Worm (Caenorhabditis elegans) whole organism, young adult: ENCODE data around the gene gsy-1.

Source experiments
- B0035.1 ChIP-seq: sonication (generic microtip); optimal IDR thresholded peaks from 2 replicates; lab custom pipeline; 2016; ENCODE audit warnings: missing genetic modification characterization, mild to moderate bottlenecking, missing compliant biosample characterization, missing genotype, missing genetic modification reagents
- C06A6.2 ChIP-seq: fragments of 200-800 bp; sonication (Bioruptor generic); conservative IDR thresholded peaks from 2 replicates; pipeline ENCODE4 v1.3.6; 2022; ENCODE audit warnings: missing genetic modification characterization, missing compliant biosample characterization
- C17E4.6 ChIP-seq: fragments of 200-800 bp; sonication (Bioruptor generic); IDR thresholded peaks from 2 replicates; pipeline ENCODE4 v1.3.6; 2022; ENCODE audit warnings: missing genetic modification reagents, missing genetic modification characterization, missing compliant biosample characterization
- F22D6.2 ChIP-seq: sonication (generic microtip); optimal IDR thresholded peaks from 2 replicates; lab custom pipeline; 2016; ENCODE audit warnings: mild to moderate bottlenecking, missing genetic modification characterization, missing compliant biosample characterization
- F23B12.7 ChIP-seq: sonication (generic microtip); optimal IDR thresholded peaks from 2 replicates; lab custom pipeline; 2017; ENCODE audit warnings: missing genetic modification characterization, mild to moderate bottlenecking, missing compliant biosample characterization, antibody characterized with exemption, moderate library complexity; ENCODE audit not compliant: insufficient read depth
- F49E8.2 ChIP-seq: sonication (generic microtip); optimal IDR thresholded peaks from 3 replicates; lab custom pipeline; 2017; ENCODE audit warnings: missing genetic modification characterization, mild to moderate bottlenecking, missing compliant biosample characterization, antibody characterized with exemption, moderate library complexity; ENCODE audit not compliant: insufficient read depth
- F57A8.1 ChIP-seq: fragments of 200-800 bp; sonication (Bioruptor generic); optimal IDR thresholded peaks from 2 replicates; lab custom pipeline; 2018; ENCODE audit warnings: mild to moderate bottlenecking, missing genetic modification characterization, moderate library complexity, missing compliant biosample characterization
- K12H6.12 ChIP-seq: fragments of 200-800 bp; sonication (Bioruptor generic); optimal IDR thresholded peaks from 2 replicates; lab custom pipeline; 2018; ENCODE audit warnings: mild to moderate bottlenecking, missing genetic modification characterization, missing compliant biosample characterization
- Y53F4B.3 ChIP-seq: fragments of 200-800 bp; sonication (Bioruptor generic); IDR thresholded peaks from 2 replicates; pipeline ENCODE4 v1.3.6; 2022; ENCODE audit warnings: missing genetic modification reagents, missing genetic modification characterization, missing compliant biosample characterization
- Y56A3A.18 ChIP-seq: fragments of 200-800 bp; sonication (Bioruptor generic); IDR thresholded peaks from 2 replicates; pipeline ENCODE4 v1.3.6; 2022; ENCODE audit warnings: missing genetic modification reagents, missing genetic modification characterization, missing compliant biosample characterization
- Y67H2A.10 ChIP-seq: fragments of 200-800 bp; sonication (Bioruptor generic); conservative IDR thresholded peaks from 2 replicates; pipeline ENCODE4 v1.3.6; 2022; ENCODE audit warnings: missing genetic modification reagents, missing genetic modification characterization, missing compliant biosample characterization
- Y79H2A.3 ChIP-seq: fragments of 200-800 bp; sonication (Bioruptor generic); conservative IDR thresholded peaks from 2 replicates; pipeline ENCODE4 v1.3.6; 2022; ENCODE audit warnings: missing genetic modification reagents, missing genetic modification characterization, missing compliant biosample characterization
- aptf-2 ChIP-seq: fragments of 200-800 bp; sonication (Bioruptor generic); conservative IDR thresholded peaks from 2 replicates; pipeline ENCODE4 v1.3.6; 2022; ENCODE audit warnings: missing genetic modification reagents, missing genetic modification characterization, missing compliant biosample characterization
- attf-6 ChIP-seq: fragments of 200-800 bp; sonication (Bioruptor generic); IDR thresholded peaks from 2 replicates; pipeline ENCODE4 v1.3.6; 2022; ENCODE audit warnings: missing genetic modification reagents, missing genetic modification characterization, missing compliant biosample characterization
- bed-1 ChIP-seq: fragments of 200-800 bp; sonication (Bioruptor generic); IDR thresholded peaks from 2 replicates; pipeline ENCODE4 v1.3.6; 2022; ENCODE audit warnings: missing genetic modification reagents, missing genetic modification characterization, missing compliant biosample characterization
- ceh-79 ChIP-seq: sonication (generic microtip); optimal IDR thresholded peaks from 2 replicates; lab custom pipeline; 2017; ENCODE audit warnings: mild to moderate bottlenecking, missing genetic modification characterization, missing compliant biosample characterization
- die-1 ChIP-seq: sonication (generic microtip); optimal IDR thresholded peaks from 2 replicates; lab custom pipeline; 2016; ENCODE audit warnings: missing genotype, mild to moderate bottlenecking, missing genetic modification characterization, missing compliant biosample characterization
- dox-1 ChIP-seq: fragments of 200-800 bp; sonication (Bioruptor generic); IDR thresholded peaks from 2 replicates; pipeline ENCODE4 v1.3.6; 2022; ENCODE audit warnings: missing genetic modification reagents, missing genetic modification characterization, missing compliant biosample characterization
- ekl-4 ChIP-seq: fragments of 200-800 bp; sonication (Bioruptor generic); IDR thresholded peaks from 2 replicates; pipeline ENCODE4 v1.3.6; 2022; ENCODE audit warnings: missing genetic modification reagents, missing genetic modification characterization, missing compliant biosample characterization
- gei-17 ChIP-seq: fragments of 200-800 bp; sonication (Bioruptor generic); optimal IDR thresholded peaks from 2 replicates; lab custom pipeline; 2018; ENCODE audit warnings: mild to moderate bottlenecking, missing genetic modification characterization, missing compliant biosample characterization
- hlh-26 ChIP-seq: fragments of 200-800 bp; sonication (Bioruptor generic); conservative IDR thresholded peaks from 2 replicates; pipeline ENCODE4 v1.3.6; 2022; ENCODE audit warnings: missing genetic modification reagents, missing genetic modification characterization, missing compliant biosample characterization
- hmg-20 ChIP-seq: fragments of 200-800 bp; sonication (Bioruptor generic); IDR thresholded peaks from 2 replicates; pipeline ENCODE4 v1.3.6; 2022; ENCODE audit warnings: missing genetic modification reagents, missing genetic modification characterization, missing compliant biosample characterization
- lin-26 ChIP-seq: fragments of 200-800 bp; sonication (Bioruptor generic); IDR thresholded peaks from 2 replicates; pipeline ENCODE4 v1.3.6; 2022; ENCODE audit warnings: missing genetic modification reagents, missing genetic modification characterization, missing compliant biosample characterization
- lin-40 ChIP-seq: sonication (generic microtip); optimal IDR thresholded peaks from 2 replicates; lab custom pipeline; 2016; ENCODE audit warnings: missing genetic modification characterization, mild to moderate bottlenecking, missing compliant biosample characterization, missing genotype, missing genetic modification reagents
- lin-54 ChIP-seq: fragments of 200-800 bp; sonication (Bioruptor generic); optimal IDR thresholded peaks from 2 replicates; lab custom pipeline; 2018; ENCODE audit warnings: mild to moderate bottlenecking, missing genetic modification characterization, missing compliant biosample characterization
- madf-10 ChIP-seq: sonication (generic microtip); optimal IDR thresholded peaks from 2 replicates; lab custom pipeline; 2016; ENCODE audit warnings: mild to moderate bottlenecking, missing genetic modification characterization, missing compliant biosample characterization
- madf-3 ChIP-seq: fragments of 200-800 bp; sonication (Bioruptor generic); IDR thresholded peaks from 2 replicates; pipeline ENCODE4 v1.3.6; 2022; ENCODE audit warnings: missing genetic modification reagents, missing genetic modification characterization, missing compliant biosample characterization
- mes-4 ChIP-seq: sonication (generic microtip); optimal IDR thresholded peaks from 2 replicates; lab custom pipeline; 2016; ENCODE audit warnings: missing genotype, missing genetic modification characterization, missing compliant biosample characterization
- nfya-1 ChIP-seq: sonication (generic microtip); optimal IDR thresholded peaks from 2 replicates; lab custom pipeline; 2017; ENCODE audit warnings: antibody characterized with exemption, missing compliant biosample characterization, missing genetic modification characterization, borderline replicate concordance; ENCODE audit not compliant: insufficient read depth
- nfya-2 ChIP-seq: fragments of 200-800 bp; sonication (Bioruptor generic); IDR thresholded peaks from 2 replicates; pipeline ENCODE4 v1.3.6; 2022; ENCODE audit warnings: missing genetic modification reagents, missing genetic modification characterization, missing compliant biosample characterization
- nfyb-1 ChIP-seq: fragments of 200-800 bp; sonication (Bioruptor generic); IDR thresholded peaks from 2 replicates; pipeline ENCODE4 v1.3.6; 2022; ENCODE audit warnings: missing genetic modification reagents, missing genetic modification characterization, missing compliant biosample characterization
- nhr-179 ChIP-seq: sonication (generic microtip); optimal IDR thresholded peaks from 2 replicates; lab custom pipeline; 2016; ENCODE audit warnings: mild to moderate bottlenecking, missing genetic modification characterization, missing compliant biosample characterization
- nhr-27 ChIP-seq: fragments of 200-800 bp; sonication (Bioruptor generic); optimal IDR thresholded peaks from 2 replicates; lab custom pipeline; 2018; ENCODE audit warnings: mild to moderate bottlenecking, missing genetic modification characterization, moderate library complexity, missing compliant biosample characterization
- nhr-80 ChIP-seq: sonication (generic microtip); optimal IDR thresholded peaks from 2 replicates; lab custom pipeline; 2016; ENCODE audit warnings: missing genetic modification characterization, missing compliant biosample characterization
- pbrm-1 ChIP-seq: fragments of 200-800 bp; sonication (Bioruptor generic); IDR thresholded peaks from 2 replicates; pipeline ENCODE4 v1.3.6; 2022; ENCODE audit warnings: missing genetic modification reagents, missing genetic modification characterization, missing compliant biosample characterization
- rcor-1 ChIP-seq: fragments of 200-800 bp; sonication (Bioruptor generic); IDR thresholded peaks from 2 replicates; pipeline ENCODE4 v1.3.6; 2022; ENCODE audit warnings: missing genetic modification reagents, missing genetic modification characterization, missing compliant biosample characterization
- rec-8 ChIP-seq, 2 experiments: sonication (generic microtip); optimal IDR thresholded peaks; 2 replicates each; lab custom pipeline; 2016; ENCODE audit warnings: mild to moderate bottlenecking in 2 of 2, missing genetic modification characterization in 2 of 2, missing genetic modification reagents in 2 of 2, missing genotype in 2 of 2, missing biosample characterization in 1 of 2, missing compliant biosample characterization in 1 of 2, moderate library complexity in 1 of 2
- sea-2 ChIP-seq: fragments of 200-800 bp; sonication (Bioruptor generic); IDR thresholded peaks from 2 replicates; pipeline ENCODE4 v1.3.6; 2022; ENCODE audit warnings: missing genetic modification characterization, missing compliant biosample characterization
- snpc-1.1 ChIP-seq: sonication (generic microtip); optimal IDR thresholded peaks from 2 replicates; lab custom pipeline; 2017; ENCODE audit warnings: missing genetic modification characterization, mild to moderate bottlenecking, missing compliant biosample characterization, antibody characterized with exemption, moderate library complexity, missing genotype, missing genetic modification reagents; ENCODE audit not compliant: insufficient read depth
- snpc-1.3 ChIP-seq: sonication (generic microtip); optimal IDR thresholded peaks from 2 replicates; lab custom pipeline; 2017; ENCODE audit warnings: missing genetic modification characterization, mild to moderate bottlenecking, missing compliant biosample characterization, antibody characterized with exemption, moderate library complexity, missing genotype, missing genetic modification reagents; ENCODE audit not compliant: insufficient read depth
- snpc-4 ChIP-seq, 5 experiments: fragments of 150-350 bp in 1 of 5; sonication (generic microtip) in 4 of 5; optimal IDR thresholded peaks; 2 replicates each; lab custom pipeline; 2014 to 2018; ENCODE audit warnings: missing genetic modification characterization in 5 of 5, missing biosample characterization in 3 of 5, antibody characterized with exemption in 2 of 5, mild to moderate bottlenecking in 2 of 5, missing compliant biosample characterization in 2 of 5, missing genotype in 2 of 5, moderate library complexity in 2 of 5, missing genetic modification reagents in 1 of 5
- sptf-2 ChIP-seq: fragments of 200-800 bp; sonication (Bioruptor generic); optimal IDR thresholded peaks from 2 replicates; lab custom pipeline; 2018; ENCODE audit warnings: mild to moderate bottlenecking, missing genetic modification characterization, missing compliant biosample characterization
- tbp1 ChIP-seq: fragments of 200-800 bp; sonication (Bioruptor generic); optimal IDR thresholded peaks from 2 replicates; lab custom pipeline; 2018; ENCODE audit warnings: mild to moderate bottlenecking, missing genetic modification characterization, missing compliant biosample characterization
- tbx-9 ChIP-seq: sonication (generic microtip); optimal IDR thresholded peaks from 2 replicates; lab custom pipeline; 2016; ENCODE audit warnings: borderline replicate concordance, missing genetic modification characterization, inconsistent platforms, missing compliant biosample characterization
- tlf-1 ChIP-seq: fragments of 200-800 bp; sonication (Bioruptor generic); optimal IDR thresholded peaks from 2 replicates; lab custom pipeline; 2018; ENCODE audit warnings: mild to moderate bottlenecking, missing genetic modification characterization, missing compliant biosample characterization
- ztf-18 ChIP-seq: sonication (generic microtip); optimal IDR thresholded peaks from 2 replicates; lab custom pipeline; 2016; ENCODE audit warnings: missing genotype, mild to moderate bottlenecking, missing genetic modification characterization, missing compliant biosample characterization
- ztf-22 ChIP-seq: fragments of 200-800 bp; sonication (Bioruptor generic); optimal IDR thresholded peaks from 2 replicates; lab custom pipeline; 2018; ENCODE audit warnings: mild to moderate bottlenecking, missing genetic modification characterization, moderate library complexity, missing compliant biosample characterization

The gsy-1 gene

DNA sequence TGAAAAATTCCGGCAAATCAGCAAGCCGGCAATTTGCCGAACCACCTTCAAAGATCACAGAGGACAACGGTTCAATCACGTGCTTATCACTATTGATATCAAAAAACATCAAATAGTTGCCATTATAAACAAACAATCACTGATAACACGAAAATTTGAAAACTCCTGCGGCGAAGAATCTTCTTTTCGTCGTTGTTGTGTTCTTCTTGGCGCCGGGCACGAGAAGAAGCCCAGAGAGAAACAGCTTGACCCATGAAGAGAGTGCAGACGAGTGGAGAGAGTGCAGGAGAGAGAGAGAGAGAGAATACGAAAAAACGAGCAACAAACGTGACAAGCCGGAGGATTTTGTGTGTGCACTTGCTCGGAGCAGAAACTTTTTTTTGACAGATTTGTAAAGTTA lies 776 bp upstream of the gsy-1 start (continued):
- TF ChIP-seq tbx-9 = no peak
- no peak for TF ChIP-seq die-1
- TF ChIP-seq K12H6.12 (tag; lab: Kevin White, UChicago) = peak; percentile 15
- TF ChIP-seq pbrm-1 (GFP tag; lab: Robert Waterston, UW) = no peak
- TF ChIP-seq C17E4.6 (GFP tag; lab: Robert Waterston, UW) = no peak
- no peak for TF ChIP-seq Y67H2A.10 (GFP tag; lab: Robert Waterston, UW)
- no peak for TF ChIP-seq Y53F4B.3
- TF ChIP-seq lin-40 (tag; lab: Kevin White, UChicago) = peak; percentile 53
- peak; percentile 66 for TF ChIP-seq ztf-22 (GFP tag; lab: Kevin White, UChicago)
- no peak for TF ChIP-seq F49E8.2 (tag; lab: Kevin White, UChicago)
- no peak for TF ChIP-seq madf-3 (GFP tag; lab: Robert Waterston, UW)
- no peak for TF ChIP-seq snpc-4 (GFP tag; optimal IDR thresholded peaks at IDR 0.05; lab: Kevin White, UChicago)
- TF ChIP-seq snpc-4 (tag; optimal IDR thresholded peaks at IDR 0.05; lab: Kevin White, UChicago) = peak in 3 of 4 experiments; percentile 8 to 50 (median 17)
- TF ChIP-seq F23B12.7 (tag; lab: Kevin White, UChicago) = peak; percentile 54
- TF ChIP-seq dox-1 = no peak
- TF ChIP-seq nhr-179 (tag; lab: Kevin White, UChicago) = no peak
- no peak; the same call in 1 of the 2 replicates for TF ChIP-seq rcor-1 (GFP tag; lab: Robert Waterston, UW)
- TF ChIP-seq B0035.1 (tag; lab: Kevin White, UChicago) = no peak
- no peak for TF ChIP-seq sea-2 (GFP tag; lab: Robert Waterston, UW)
- TF ChIP-seq nhr-80 (tag; lab: Kevin White, UChicago) = peak; percentile 94
- TF ChIP-seq hmg-20 = no peak
- TF ChIP-seq tlf-1 (GFP tag; lab: Kevin White, UChicago) = peak; percentile 40
- no peak for TF ChIP-seq snpc-1.1 (tag; lab: Kevin White, UChicago)
- TF ChIP-seq C06A6.2 (GFP tag; lab: Robert Waterston, UW) = no peak
- TF ChIP-seq mes-4 (tag; lab: Kevin White, UChicago) = no peak
- no peak for TF ChIP-seq bed-1 (GFP tag; lab: Robert Waterston, UW)
- no peak for TF ChIP-seq nhr-27 (tag; lab: Kevin White, UChicago)
- no peak for TF ChIP-seq nfyb-1
- TF ChIP-seq rec-8 (tag; optimal IDR thresholded peaks at IDR 0.05; lab: Kevin White, UChicago) = no peak
- TF ChIP-seq ekl-4 (GFP tag; lab: Robert Waterston, UW) = no peak
- no peak for TF ChIP-seq ceh-79 (tag; lab: Kevin White, UChicago)
- TF ChIP-seq ztf-18 (tag; lab: Kevin White, UChicago) = no peak
- no peak for TF ChIP-seq hlh-26 (GFP tag; lab: Robert Waterston, UW)
- peak; percentile 62 for TF ChIP-seq tbp1 (GFP tag; lab: Kevin White, UChicago)
- TF ChIP-seq nfya-2 (GFP tag; lab: Robert Waterston, UW) = no peak
- TF ChIP-seq aptf-2 = no peak
- no peak for TF ChIP-seq sptf-2 (GFP tag; lab: Kevin White, UChicago)
- no peak for TF ChIP-seq snpc-1.3 (tag; lab: Kevin White, UChicago)
- peak; percentile 14 for TF ChIP-seq lin-54
- no peak for TF ChIP-seq gei-17
- TF ChIP-seq F57A8.1 (GFP tag; lab: Kevin White, UChicago) = no peak
- no peak for TF ChIP-seq attf-6 (GFP tag; lab: Robert Waterston, UW)
- TF ChIP-seq Y79H2A.3 (GFP tag; lab: Robert Waterston, UW) = no peak
- no peak for TF ChIP-seq F22D6.2 (tag; lab: Kevin White, UChicago)
- peak; percentile 67 for TF ChIP-seq madf-10 (tag; lab: Kevin White, UChicago)
- TF ChIP-seq nfya-1 = no peak
- no peak for TF ChIP-seq lin-26 (GFP tag; lab: Robert Waterston, UW)
- no peak for TF ChIP-seq Y56A3A.18
